Worm (Caenorhabditis elegans): Measurements from ENCODE around the gene T19D2.13.

ce11 chrX:3945681-3946080 lies 3.5 kb upstream of the T19D2.13 start:
- TF ChIP-seq skn-1 (tag; optimal IDR thresholded peaks at IDR 0.05) (peak; percentile 15), fkh-8 (tag; optimal IDR thresholded peaks at IDR 0.05) (peak; percentile 63), nhr-28 (tag; optimal IDR thresholded peaks at IDR 0.05) (no peak), unc-62 (GFP tag; optimal IDR thresholded peaks at IDR 0.05) (no peak), tlp-1 (tag; optimal IDR thresholded peaks at IDR 0.05) (no peak)
